Worm (Caenorhabditis elegans): Measurements from ENCODE around the gene F21G4.5.
A peak's percentile ranks its signal among the peaks of the same experiment; 100 is the strongest.

Gene F21G4.5

ce11 chrX:9894844-9895243, 11.1 kb upstream of the F21G4.5 start, which contains the start of gene F21G4.3:
Gene F21G4.3 (plus strand): TSS chrX:9895144.
- TF ChIP-seq him-1 (tag; optimal IDR thresholded peaks at IDR 0.05) (no peak), W03F9.2 (tag; optimal IDR thresholded peaks at IDR 0.05) (no peak), dao-5 (tag; optimal IDR thresholded peaks at IDR 0.05) (no peak)

- peak; percentile 42 for TF ChIP-seq W03F9.2 (tag; optimal IDR thresholded peaks at IDR 0.05)
- no peak for TF ChIP-seq dao-5 (tag; optimal IDR thresholded peaks at IDR 0.05)
Observed at ce11 chrX:9899426-9900131, 6.4 kb upstream of the F21G4.5 start, which contains the start of gene phf-34. Gene phf-34 (minus strand): TSS chrX:9899476.

- TF ChIP-seq dao-5 (tag; optimal IDR thresholded peaks at IDR 0.05) = no peak
- TF ChIP-seq him-1 (tag; optimal IDR thresholded peaks at IDR 0.05) = no peak
- no peak for TF ChIP-seq W03F9.2 (tag; optimal IDR thresholded peaks at IDR 0.05)
Observed at ce11 chrX:9917362-9917761, 11.4 kb downstream of the F21G4.5 start, which contains the start of gene F21G4.6. Gene F21G4.6 (minus strand): TSS chrX:9917448.

- TF ChIP-seq W03F9.2 (tag; optimal IDR thresholded peaks at IDR 0.05) = no peak
- TF ChIP-seq dao-5 (tag; optimal IDR thresholded peaks at IDR 0.05) = no peak
Observed at ce11 chrX:9918997-9919396, 13.1 kb downstream of the F21G4.5 start, which contains the start of gene folr-1. Gene folr-1 (plus strand): TSS chrX:9919297.

- TF ChIP-seq him-1 (tag; optimal IDR thresholded peaks at IDR 0.05) (no peak), W03F9.2 (tag; optimal IDR thresholded peaks at IDR 0.05) (no peak), dao-5 (tag; optimal IDR thresholded peaks at IDR 0.05) (no peak)
Observed at ce11 chrX:9921257-9921656, 15.3 kb downstream of the F21G4.5 start, which contains the start of gene C17G1.2. Gene C17G1.2 (plus strand): TSS chrX:9921557.

- TF ChIP-seq him-1 (tag; optimal IDR thresholded peaks at IDR 0.05) (no peak), W03F9.2 (tag; optimal IDR thresholded peaks at IDR 0.05) (no peak), dao-5 (tag; optimal IDR thresholded peaks at IDR 0.05) (no peak)
Observed at ce11 chrX:9924962-9925361, 19.0 kb downstream of the F21G4.5 start, which contains the start of gene ugt-23. Gene ugt-23 (minus strand): TSS chrX:9925173.

- TF ChIP-seq W03F9.2 (tag; optimal IDR thresholded peaks at IDR 0.05) (no peak), him-1 (tag; optimal IDR thresholded peaks at IDR 0.05) (no peak), dao-5 (tag; optimal IDR thresholded peaks at IDR 0.05) (no peak)
Observed at ce11 chrX:9927993-9928392, 22.1 kb downstream of the F21G4.5 start.

- TF ChIP-seq him-1 (tag; optimal IDR thresholded peaks at IDR 0.05) = no peak
Observed at ce11 chrX:9931362-9931761, 25.4 kb downstream of the F21G4.5 start, which contains the start of gene nra-3. Gene nra-3 (minus strand): TSS chrX:9931462.

ce11 chrX:9932226-9932773, 26.4 kb downstream of the F21G4.5 start, which contains the start of gene tsp-21:
Gene tsp-21 (plus strand): TSS chrX:9932371.
- no peak for TF ChIP-seq him-1 (tag; optimal IDR thresholded peaks at IDR 0.05)
- TF ChIP-seq W03F9.2 (tag; optimal IDR thresholded peaks at IDR 0.05) = peak; percentile 66
- no peak for TF ChIP-seq dao-5 (tag; optimal IDR thresholded peaks at IDR 0.05)

- no peak for TF ChIP-seq him-1 (tag; optimal IDR thresholded peaks at IDR 0.05)
- no peak for TF ChIP-seq W03F9.2 (tag; optimal IDR thresholded peaks at IDR 0.05)
Observed at ce11 chrX:9933291-9934008, 27.5 kb downstream of the F21G4.5 start.

ce11 chrX:9934009-9934323, 28.0 kb downstream of the F21G4.5 start:
- TF ChIP-seq dao-5 (tag; optimal IDR thresholded peaks at IDR 0.05) = no peak
- TF ChIP-seq him-1 (tag; optimal IDR thresholded peaks at IDR 0.05) = no peak
- no peak for TF ChIP-seq W03F9.2 (tag; optimal IDR thresholded peaks at IDR 0.05)

ce11 chrX:9938091-9938490, 32.2 kb downstream of the F21G4.5 start:
- TF ChIP-seq him-1 (tag; optimal IDR thresholded peaks at IDR 0.05) (no peak), W03F9.2 (tag; optimal IDR thresholded peaks at IDR 0.05) (no peak), dao-5 (tag; optimal IDR thresholded peaks at IDR 0.05) (no peak)

ce11 chrX:9938537-9938936, 32.6 kb downstream of the F21G4.5 start, which contains the start of the genes C17G1.5 and C17G1.14:
Gene C17G1.5 (plus strand): TSS chrX:9938802.
Gene C17G1.14 (plus strand): TSS chrX:9938813.
- TF ChIP-seq him-1 (tag; optimal IDR thresholded peaks at IDR 0.05) = no peak
- TF ChIP-seq W03F9.2 (tag; optimal IDR thresholded peaks at IDR 0.05) = no peak
- TF ChIP-seq dao-5 (tag; optimal IDR thresholded peaks at IDR 0.05) = no peak

ce11 chrX:9940524-9940923, 34.6 kb downstream of the F21G4.5 start:
- TF ChIP-seq him-1 (tag; optimal IDR thresholded peaks at IDR 0.05) = no peak
- TF ChIP-seq W03F9.2 (tag; optimal IDR thresholded peaks at IDR 0.05) = no peak
- TF ChIP-seq dao-5 (tag; optimal IDR thresholded peaks at IDR 0.05) = no peak

Data from whole organism, L4/young adult.